Worm (Caenorhabditis elegans): ENCODE results near the gene snb-5.

- TF ChIP-seq jun-1 (tag; optimal IDR thresholded peaks at IDR 0.05) (no peak), pqm-1 (tag; optimal IDR thresholded peaks at IDR 0.05) (no peak), ama-1 (optimal IDR thresholded peaks at IDR 0.05) (no peak), aly-2 (tag; optimal IDR thresholded peaks at IDR 0.05) (no peak), pha-4 (tag; optimal IDR thresholded peaks at IDR 0.05) (no peak), nhr-28 (tag; optimal IDR thresholded peaks at IDR 0.05) (no peak), lin-15B (tag; optimal IDR thresholded peaks at IDR 0.05) (no peak), ceh-82 (tag; optimal IDR thresholded peaks at IDR 0.05) (no peak)
Measured at ce11 chrIII:8172609-8173133, 30.2 kb upstream of the snb-5 start.
